Fruit fly (Drosophila melanogaster): ENCODE data around the gene CG13085.

Gene CG13085

dm6 chr2L:19430343-19430742, 6.5 kb downstream of the CG13085 start, which contains the start of gene RtcB:
Gene RtcB (plus strand): TSS chr2L:19430643.
- TF ChIP-seq N (GFP tag; optimal IDR thresholded peaks at IDR 0.05) (peak; percentile 23), h (GFP tag; optimal IDR thresholded peaks at IDR 0.05) (peak; percentile 5), CrebA (GFP tag; optimal IDR thresholded peaks at IDR 0.05; ENCODE audit: borderline replicate concordance) (no peak), foxo (GFP tag; optimal IDR thresholded peaks at IDR 0.05) (no peak), Myc (optimal IDR thresholded peaks at IDR 0.05) (peak; percentile 57), rgr (GFP tag; optimal IDR thresholded peaks at IDR 0.05) (peak; percentile 64)

dm6 chr2L:19432424-19433015, 8.7 kb downstream of the CG13085 start, which contains the start of gene Rab9:
Gene Rab9 (plus strand): TSS chr2L:19432574.
- TF ChIP-seq dsf (GFP tag; optimal IDR thresholded peaks at IDR 0.05; ENCODE audit: borderline replicate concordance) (no peak), dl (GFP tag; optimal IDR thresholded peaks at IDR 0.05; ENCODE audit: insufficient read depth in 1 of 2, partially characterized antibody in 2 of 2) (no peak), jim (GFP tag; optimal IDR thresholded peaks at IDR 0.05) (no peak), OdsH (GFP tag; optimal IDR thresholded peaks at IDR 0.05) (no peak), woc (GFP tag; optimal IDR thresholded peaks at IDR 0.05) (no peak), dmrt93B (GFP tag; optimal IDR thresholded peaks at IDR 0.05) (no peak), CG9705 (GFP tag; optimal IDR thresholded peaks at IDR 0.05) (no peak), pan (optimal IDR thresholded peaks at IDR 0.05) (no peak), Sp1 (GFP tag; optimal IDR thresholded peaks at IDR 0.05) (no peak), sage (GFP tag; optimal IDR thresholded peaks at IDR 0.05) (no peak), Hr83 (GFP tag; optimal IDR thresholded peaks at IDR 0.05; ENCODE audit: poor library complexity, severe bottlenecking) (no peak), HLH106 (tag; optimal IDR thresholded peaks at IDR 0.05) (no peak), br (GFP tag; optimal IDR thresholded peaks at IDR 0.05) (no peak), sv (GFP tag; optimal IDR thresholded peaks at IDR 0.05) (no peak), usp (GFP tag; optimal IDR thresholded peaks at IDR 0.05) (no peak), Rel (GFP tag; optimal IDR thresholded peaks at IDR 0.05) (no peak), Rel (tag; optimal IDR thresholded peaks at IDR 0.05) (no peak), Hr78 (GFP tag; optimal IDR thresholded peaks at IDR 0.05) (no peak), Hnf4 (GFP tag; optimal IDR thresholded peaks at IDR 0.05) (no peak)

dm6 chr2L:19433292-19433691, 9.4 kb downstream of the CG13085 start:
- TF ChIP-seq woc (GFP tag; optimal IDR thresholded peaks at IDR 0.05) (peak; percentile 17), h (GFP tag; optimal IDR thresholded peaks at IDR 0.05) (peak; percentile 18), OdsH (GFP tag; optimal IDR thresholded peaks at IDR 0.05) (no peak)

- TF ChIP-seq Hr83 (GFP tag; optimal IDR thresholded peaks at IDR 0.05; ENCODE audit: poor library complexity, severe bottlenecking) (peak; percentile 23), pan (optimal IDR thresholded peaks at IDR 0.05) (no peak), OdsH (GFP tag; optimal IDR thresholded peaks at IDR 0.05) (peak; percentile 18), CrebA (GFP tag; optimal IDR thresholded peaks at IDR 0.05; ENCODE audit: borderline replicate concordance) (no peak), fru (GFP tag; optimal IDR thresholded peaks at IDR 0.05) (no peak), Hnf4 (GFP tag; optimal IDR thresholded peaks at IDR 0.05) (no peak), h (GFP tag; optimal IDR thresholded peaks at IDR 0.05) (peak; percentile 14), tai (GFP tag; optimal IDR thresholded peaks at IDR 0.05) (no peak)
Observed at dm6 chr2L:19434260-19434659, 10.4 kb downstream of the CG13085 start.

dm6 chr2L:19438685-19439597, 15.1 kb downstream of the CG13085 start:
- peak; percentile 37 for TF ChIP-seq br (GFP tag; optimal IDR thresholded peaks at IDR 0.05)
- TF ChIP-seq tai (GFP tag; optimal IDR thresholded peaks at IDR 0.05): no peak
- TF ChIP-seq HLH106 (tag; optimal IDR thresholded peaks at IDR 0.05): peak; percentile 44
- peak; percentile 21 for TF ChIP-seq h (GFP tag; optimal IDR thresholded peaks at IDR 0.05)
- peak; percentile 5 for TF ChIP-seq Vsx2 (GFP tag; optimal IDR thresholded peaks at IDR 0.05; ENCODE audit: partially characterized antibody)
- TF ChIP-seq Hr78 (GFP tag; optimal IDR thresholded peaks at IDR 0.05): no peak
- TF ChIP-seq foxo (GFP tag; optimal IDR thresholded peaks at IDR 0.05): peak in 1 of 2 experiments; percentile 32
- no peak for TF ChIP-seq CG9705 (GFP tag; optimal IDR thresholded peaks at IDR 0.05)
- peak in 1 of 2 experiments; percentile 30 for TF ChIP-seq dl (GFP tag; optimal IDR thresholded peaks at IDR 0.05; ENCODE audit: insufficient read depth in 1 of 2, partially characterized antibody in 2 of 2)
- no peak for TF ChIP-seq jim (GFP tag; optimal IDR thresholded peaks at IDR 0.05)
- peak; percentile 37 for TF ChIP-seq Sp1 (GFP tag; optimal IDR thresholded peaks at IDR 0.05)
- TF ChIP-seq GATAd (GFP tag; optimal IDR thresholded peaks at IDR 0.05): no peak
- TF ChIP-seq woc (GFP tag; optimal IDR thresholded peaks at IDR 0.05): peak; percentile 80
- no peak for TF ChIP-seq CrebA (GFP tag; optimal IDR thresholded peaks at IDR 0.05; ENCODE audit: borderline replicate concordance)
- TF ChIP-seq N (GFP tag; optimal IDR thresholded peaks at IDR 0.05): no peak
- peak; percentile 43 for TF ChIP-seq fru (GFP tag; optimal IDR thresholded peaks at IDR 0.05)
- peak; percentile 40 for TF ChIP-seq Dif (GFP tag; optimal IDR thresholded peaks at IDR 0.05; ENCODE audit: partially characterized antibody)
- no peak for TF ChIP-seq sage (GFP tag; optimal IDR thresholded peaks at IDR 0.05)
- TF ChIP-seq rgr (GFP tag; optimal IDR thresholded peaks at IDR 0.05): peak; percentile 2
- peak; percentile 86 for TF ChIP-seq Myc (optimal IDR thresholded peaks at IDR 0.05)
- no peak for TF ChIP-seq sv (GFP tag; optimal IDR thresholded peaks at IDR 0.05)
